Fruit fly (Drosophila melanogaster) whole organism, embryonic: ENCODE data around the gene tinc.
A peak's percentile ranks its signal among the peaks of the same experiment; 100 is the strongest.

Experiments used
- CG1024 ChIP-seq: fragments of 200-800 bp; sonication (Bioruptor generic); IDR thresholded peaks from 2 replicates; pipeline ENCODE4 v1.3.6; 2022; ENCODE audit warnings: missing biosample characterization, missing genetic modification characterization
- CG10462 ChIP-seq: fragments of 200-800 bp; sonication (Bioruptor generic); optimal IDR thresholded peaks from 2 replicates; lab custom pipeline; 2016; ENCODE audit warnings: missing biosample characterization, missing genetic modification characterization
- CG11093 ChIP-seq: fragments of 200-800 bp; sonication (Bioruptor generic); IDR thresholded peaks from 3 replicates; pipeline ENCODE4 v1.3.6; 2022; ENCODE audit warnings: missing biosample characterization, missing genetic modification characterization
- CG11695 ChIP-seq: fragments of 200-800 bp; sonication (Bioruptor generic); IDR thresholded peaks from 3 replicates; pipeline ENCODE4 v1.3.6; 2022; ENCODE audit warnings: missing biosample characterization, missing genetic modification characterization
- CG12071 ChIP-seq: fragments of 200-800 bp; sonication (Bioruptor generic); optimal IDR thresholded peaks from 3 replicates; lab custom pipeline; 2018; ENCODE audit warnings: missing biosample characterization, mild to moderate bottlenecking, missing genetic modification characterization
- CG13624 ChIP-seq: fragments of 200-800 bp; sonication (Bioruptor generic); optimal IDR thresholded peaks from 2 replicates; lab custom pipeline; 2016; ENCODE audit warnings: missing biosample characterization, missing genetic modification characterization
- CG15011 ChIP-seq: fragments of 200-800 bp; sonication (Bioruptor generic); optimal IDR thresholded peaks from 3 replicates; lab custom pipeline; 2018; ENCODE audit warnings: missing biosample characterization, mild to moderate bottlenecking, missing genetic modification characterization
- CG15269 ChIP-seq: fragments of 200-800 bp; sonication (Bioruptor generic); optimal IDR thresholded peaks from 2 replicates; lab custom pipeline; 2018; ENCODE audit warnings: missing biosample characterization, mild to moderate bottlenecking, missing genetic modification characterization, moderate library complexity
- CG15601 ChIP-seq: fragments of 200-800 bp; sonication (Bioruptor generic); optimal IDR thresholded peaks from 3 replicates; lab custom pipeline; 2019; ENCODE audit warnings: missing biosample characterization, mild to moderate bottlenecking, missing genetic modification characterization, moderate library complexity
- CG16815 ChIP-seq: fragments of 200-800 bp; sonication (Bioruptor generic); optimal IDR thresholded peaks from 3 replicates; lab custom pipeline; 2017; ENCODE audit warnings: missing biosample characterization, mild to moderate bottlenecking, missing genetic modification characterization
- CG17359 ChIP-seq: fragments of 200-800 bp; sonication (Bioruptor generic); optimal IDR thresholded peaks from 3 replicates; lab custom pipeline; 2018; ENCODE audit warnings: missing biosample characterization, mild to moderate bottlenecking, missing genetic modification characterization, moderate library complexity
- CG17361 ChIP-seq: fragments of 200-800 bp; sonication (Bioruptor generic); IDR thresholded peaks from 3 replicates; pipeline ENCODE4 v1.3.6; 2022; ENCODE audit warnings: missing biosample characterization, missing genetic modification characterization
- CG17829 ChIP-seq: fragments of 200-800 bp; optimal IDR thresholded peaks from 2 replicates; lab custom pipeline; 2019; ENCODE audit warnings: missing biosample characterization, mild to moderate bottlenecking, missing genetic modification characterization, moderate library complexity
- CG31441 ChIP-seq: fragments of 200-800 bp; sonication (Bioruptor generic); IDR thresholded peaks from 2 replicates; pipeline ENCODE4 v1.3.6; 2022; ENCODE audit warnings: missing biosample characterization, missing genetic modification characterization
- CG3163 ChIP-seq: fragments of 200-800 bp; sonication (Bioruptor generic); optimal IDR thresholded peaks from 3 replicates; lab custom pipeline; 2016; ENCODE audit warnings: missing biosample characterization, missing genetic modification characterization
- CG3281 ChIP-seq: fragments of 200-800 bp; sonication (Bioruptor generic); optimal IDR thresholded peaks from 3 replicates; lab custom pipeline; 2017; ENCODE audit warnings: missing biosample characterization, mild to moderate bottlenecking, missing genetic modification characterization
- CG4282 ChIP-seq: fragments of 200-800 bp; sonication (Bioruptor generic); optimal IDR thresholded peaks from 2 replicates; lab custom pipeline; 2016; ENCODE audit warnings: missing biosample characterization, missing genetic modification characterization
- CG4360 ChIP-seq: fragments of 200-800 bp; sonication (Bioruptor generic); IDR thresholded peaks from 2 replicates; pipeline ENCODE4 v1.3.6; 2022; ENCODE audit warnings: missing biosample characterization, missing genetic modification characterization
- CG4707 ChIP-seq: fragments of 200-800 bp; sonication (Bioruptor generic); optimal IDR thresholded peaks from 2 replicates; lab custom pipeline; 2018; ENCODE audit warnings: missing biosample characterization, mild to moderate bottlenecking, missing genetic modification characterization, moderate library complexity
- CG7372 ChIP-seq: fragments of 200-800 bp; sonication (Bioruptor generic); IDR thresholded peaks from 2 replicates; pipeline ENCODE4 v1.3.6; 2022; ENCODE audit warnings: missing biosample characterization, missing genetic modification characterization
- CG8388 ChIP-seq: fragments of 200-800 bp; sonication (Bioruptor generic); optimal IDR thresholded peaks from 2 replicates; lab custom pipeline; 2019; ENCODE audit warnings: missing biosample characterization, mild to moderate bottlenecking, missing genetic modification characterization, moderate library complexity
- CG9876 ChIP-seq: fragments of 200-800 bp; sonication (Bioruptor generic); optimal IDR thresholded peaks from 2 replicates; lab custom pipeline; 2016; ENCODE audit warnings: missing biosample characterization, missing genetic modification characterization
- D19A ChIP-seq: fragments of 200-800 bp; optimal IDR thresholded peaks from 3 replicates; lab custom pipeline; 2019; ENCODE audit warnings: missing biosample characterization, mild to moderate bottlenecking, missing genetic modification characterization, moderate library complexity
- Hsf ChIP-seq: fragments of 200-800 bp; sonication (Bioruptor generic); optimal IDR thresholded peaks from 3 replicates; lab custom pipeline; 2016; ENCODE audit warnings: missing biosample characterization, missing genetic modification characterization
- Mad ChIP-seq: fragments of 200-800 bp; sonication (Bioruptor generic); optimal IDR thresholded peaks from 2 replicates; lab custom pipeline; 2016; ENCODE audit warnings: missing biosample characterization, missing genetic modification characterization
- Rx ChIP-seq: fragments of 200-800 bp; sonication (Bioruptor generic); IDR thresholded peaks from 2 replicates; pipeline ENCODE4 v1.3.6; 2022; ENCODE audit warnings: missing biosample characterization, missing genetic modification characterization
- Sox100B ChIP-seq: fragments of 200-800 bp; sonication (Bioruptor generic); optimal IDR thresholded peaks from 3 replicates; lab custom pipeline; 2018; ENCODE audit warnings: missing biosample characterization, mild to moderate bottlenecking, missing genetic modification characterization
- Trl ChIP-seq, 3 experiments: fragments of >200 bp in 2 of 3; fragments of 200-800 bp in 1 of 3; sonication (Bioruptor generic) in 1 of 3; optimal IDR thresholded peaks; 2 replicates in 1 of 3; 3 replicates in 2 of 3; lab custom pipeline; 2016 to 2017; ENCODE audit warnings: missing biosample characterization in 1 of 3, missing genetic modification characterization in 1 of 3
- Usf ChIP-seq: fragments of 200-800 bp; sonication (Bioruptor generic); optimal IDR thresholded peaks from 2 replicates; lab custom pipeline; 2017; ENCODE audit warnings: missing genotype, missing biosample characterization, missing genetic modification characterization
- ab ChIP-seq: fragments of 200-800 bp; sonication (Bioruptor generic); optimal IDR thresholded peaks from 2 replicates; lab custom pipeline; 2016; ENCODE audit warnings: missing biosample characterization, missing genetic modification characterization
- bcd ChIP-seq: fragments of 200-800 bp; sonication (Bioruptor generic); optimal IDR thresholded peaks from 2 replicates; lab custom pipeline; 2017; ENCODE audit warnings: missing biosample characterization, mild to moderate bottlenecking, missing genetic modification characterization
- chm ChIP-seq: fragments of 200-800 bp; sonication (Bioruptor generic); IDR thresholded peaks from 2 replicates; pipeline ENCODE4 v1.3.6; 2022; ENCODE audit warnings: missing biosample characterization, missing genetic modification characterization
- corto ChIP-seq: fragments of 200-800 bp; sonication (Bioruptor generic); optimal IDR thresholded peaks from 2 replicates; lab custom pipeline; 2016; ENCODE audit warnings: missing biosample characterization, mild to moderate bottlenecking, missing genetic modification characterization, moderate library complexity
- disco-r ChIP-seq: fragments of 200-800 bp; sonication (Bioruptor generic); optimal IDR thresholded peaks from 2 replicates; lab custom pipeline; 2016; ENCODE audit warnings: missing biosample characterization, missing genetic modification characterization
- dm ChIP-seq: fragments of 200-800 bp; sonication (Bioruptor generic); optimal IDR thresholded peaks from 3 replicates; lab custom pipeline; 2016; ENCODE audit warnings: missing biosample characterization, missing genetic modification characterization
- dmrt11E ChIP-seq: fragments of 200-800 bp; sonication (Bioruptor generic); optimal IDR thresholded peaks from 3 replicates; lab custom pipeline; 2018; ENCODE audit warnings: missing biosample characterization, mild to moderate bottlenecking, missing genetic modification characterization, moderate library complexity
- gcm ChIP-seq: fragments of 200-800 bp; sonication (Bioruptor generic); optimal IDR thresholded peaks from 2 replicates; lab custom pipeline; 2019; ENCODE audit warnings: missing biosample characterization, mild to moderate bottlenecking, missing genetic modification characterization, moderate library complexity
- gsb-n ChIP-seq: fragments of 200-800 bp; sonication (Bioruptor generic); optimal IDR thresholded peaks from 3 replicates; lab custom pipeline; 2018; ENCODE audit warnings: missing biosample characterization, mild to moderate bottlenecking, missing genetic modification characterization
- jumu ChIP-seq: fragments of 200-800 bp; sonication (Bioruptor generic); optimal IDR thresholded peaks from 3 replicates; lab custom pipeline; 2016; ENCODE audit warnings: missing biosample characterization, missing genetic modification characterization
- nmo ChIP-seq: fragments of 200-800 bp; sonication (Bioruptor generic); optimal IDR thresholded peaks from 2 replicates; lab custom pipeline; 2018; ENCODE audit warnings: missing biosample characterization, mild to moderate bottlenecking, missing genetic modification characterization, moderate library complexity
- pb ChIP-seq: fragments of 200-800 bp; sonication (Bioruptor generic); optimal IDR thresholded peaks from 3 replicates; lab custom pipeline; 2016; ENCODE audit warnings: missing biosample characterization, missing genetic modification characterization
- ssp ChIP-seq: fragments of 200-800 bp; sonication (Bioruptor generic); IDR thresholded peaks from 2 replicates; pipeline ENCODE4 v1.3.6; 2022; ENCODE audit warnings: missing biosample characterization, missing genetic modification characterization
- tap ChIP-seq: fragments of 200-800 bp; optimal IDR thresholded peaks from 3 replicates; lab custom pipeline; 2019; ENCODE audit warnings: missing biosample characterization, mild to moderate bottlenecking, missing genetic modification characterization, moderate library complexity
- tin ChIP-seq: fragments of 200-800 bp; sonication (Bioruptor generic); optimal IDR thresholded peaks from 3 replicates; lab custom pipeline; 2016; ENCODE audit warnings: missing biosample characterization, missing genetic modification characterization
- tup ChIP-seq: fragments of 200-800 bp; sonication (Bioruptor generic); optimal IDR thresholded peaks from 2 replicates; lab custom pipeline; 2016; ENCODE audit warnings: missing biosample characterization, mild to moderate bottlenecking, missing genetic modification characterization, moderate library complexity
- unpg ChIP-seq: fragments of 200-800 bp; sonication (Bioruptor generic); optimal IDR thresholded peaks from 3 replicates; lab custom pipeline; 2018; ENCODE audit warnings: missing biosample characterization, mild to moderate bottlenecking, missing genetic modification characterization, moderate library complexity
- vnd ChIP-seq: fragments of 200-800 bp; sonication (Bioruptor generic); IDR thresholded peaks from 3 replicates; pipeline ENCODE4 v1.3.6; 2022; ENCODE audit warnings: missing biosample characterization, missing genetic modification characterization; ENCODE audit not compliant: partially characterized antibody
- zen2 ChIP-seq: fragments of 200-800 bp; sonication (Bioruptor generic); IDR thresholded peaks from 3 replicates; pipeline ENCODE4 v1.3.6; 2022; ENCODE audit warnings: missing biosample characterization, missing genetic modification characterization; ENCODE audit not compliant: partially characterized antibody

Gene tinc

DNA sequence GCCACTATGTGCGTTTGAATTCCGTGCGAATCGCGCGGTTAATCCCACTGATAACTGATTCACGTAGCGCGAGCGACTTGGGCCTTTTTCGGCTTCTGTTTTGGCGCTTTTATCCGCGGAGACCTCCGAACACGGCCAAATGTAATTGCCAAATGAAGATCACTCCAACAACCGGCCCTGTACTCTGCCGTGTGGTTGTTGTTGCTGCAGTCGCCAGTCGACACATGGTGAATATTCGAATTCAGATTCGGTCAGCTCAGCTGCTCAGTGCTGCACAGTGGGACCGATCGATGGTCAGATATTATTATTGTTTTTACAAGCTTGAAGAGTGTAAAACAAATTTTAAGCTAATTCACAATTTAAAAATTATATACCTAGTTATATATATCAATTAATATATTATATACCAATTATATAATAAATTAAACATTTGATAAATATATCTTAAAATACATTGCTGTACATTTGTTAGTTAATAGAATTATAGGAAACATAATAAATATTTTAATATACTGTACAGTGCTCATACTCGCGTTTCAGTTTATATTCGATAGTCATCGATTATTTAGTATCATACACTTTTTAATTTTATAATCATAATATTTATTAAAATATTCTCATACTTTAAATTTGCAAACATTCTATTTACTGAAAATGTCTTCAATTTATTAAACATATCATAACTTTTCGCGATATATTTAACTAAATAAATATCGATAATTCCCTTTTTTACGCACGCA lies 16.8 kb upstream of the tinc start, which contains the start of gene CG43102 (continued):
- TF ChIP-seq Trl (optimal IDR thresholded peaks at IDR 0.05; lab: Kevin White, UChicago), result no peak
- peak; percentile 3 for TF ChIP-seq Trl (GFP tag; optimal IDR thresholded peaks at IDR 0.05; lab: Kevin White, UChicago)
- peak; percentile 69 for TF ChIP-seq CG7372
- peak; percentile 83 for TF ChIP-seq CG31441 (GFP tag; lab: Robert Waterston, UW)
- peak; percentile 56 for TF ChIP-seq ssp (GFP tag; lab: Robert Waterston, UW)
- peak; percentile 69 for TF ChIP-seq vnd
- peak; percentile 34 for TF ChIP-seq dm (GFP tag; lab: Kevin White, UChicago)
- peak; percentile 56 for TF ChIP-seq D19A
- peak; percentile 69 for TF ChIP-seq nmo (GFP tag; lab: Kevin White, UChicago)
- peak; percentile 74 for TF ChIP-seq unpg
- TF ChIP-seq CG4282 (GFP tag; lab: Kevin White, UChicago), result peak; percentile 24
- TF ChIP-seq CG15269, result peak; percentile 78
- TF ChIP-seq tin (GFP tag; lab: Kevin White, UChicago), result peak; percentile 62
- TF ChIP-seq jumu (GFP tag; lab: Kevin White, UChicago), result peak; percentile 17
- TF ChIP-seq CG13624 (GFP tag; lab: Kevin White, UChicago), result peak; percentile 8
- TF ChIP-seq dmrt11E (tag; lab: Kevin White, UChicago), result peak; percentile 7
- TF ChIP-seq pb (GFP tag; lab: Kevin White, UChicago), result peak; percentile 46
- TF ChIP-seq bcd (GFP tag; lab: Kevin White, UChicago), result peak; percentile 46
- TF ChIP-seq Usf (GFP tag; lab: Kevin White, UChicago), result peak; percentile 14
- peak; percentile 66 for TF ChIP-seq CG3281 (GFP tag; lab: Kevin White, UChicago)
- peak; percentile 10 for TF ChIP-seq CG9876 (GFP tag; lab: Kevin White, UChicago)
- TF ChIP-seq CG17359 (tag; lab: Kevin White, UChicago), result peak; percentile 72
- peak; percentile 61; the same call in 2 of the 3 replicates for TF ChIP-seq CG11695 (GFP tag; lab: Robert Waterston, UW)
- TF ChIP-seq CG16815 (GFP tag; lab: Kevin White, UChicago), result peak; percentile 2
- TF ChIP-seq Hsf (GFP tag; lab: Kevin White, UChicago), result peak; percentile 52
- TF ChIP-seq chm (GFP tag; lab: Robert Waterston, UW), result peak; percentile 54; the same call in 1 of the 2 replicates
- TF ChIP-seq Mad (GFP tag; lab: Kevin White, UChicago), result peak; percentile 26
- TF ChIP-seq CG4707 (GFP tag; lab: Kevin White, UChicago), result peak; percentile 91
- TF ChIP-seq tup (GFP tag; lab: Kevin White, UChicago), result peak; percentile 28
- peak; percentile 68 for TF ChIP-seq CG15601
- TF ChIP-seq CG17361 (GFP tag; lab: Robert Waterston, UW), result peak; percentile 83
- TF ChIP-seq CG4360 (GFP tag; lab: Robert Waterston, UW), result peak; percentile 95
- no peak for TF ChIP-seq CG10462 (GFP tag; lab: Kevin White, UChicago)
- TF ChIP-seq disco-r (GFP tag; lab: Kevin White, UChicago), result no peak
- peak; percentile 37 for TF ChIP-seq gcm
- peak; percentile 66 for TF ChIP-seq tap
- peak; percentile 48 for TF ChIP-seq CG1024 (GFP tag; lab: Robert Waterston, UW)
- TF ChIP-seq CG8388 (GFP tag; lab: Kevin White, UChicago), result peak; percentile 51
- TF ChIP-seq CG3163, result peak; percentile 11
- TF ChIP-seq Rx, result peak; percentile 10; the same call in 1 of the 2 replicates
- peak; percentile 43 for TF ChIP-seq Sox100B
- peak; percentile 60 for TF ChIP-seq gsb-n (tag; lab: Kevin White, UChicago)
- TF ChIP-seq CG12071 (GFP tag; lab: Kevin White, UChicago), result peak; percentile 56
- TF ChIP-seq ab (GFP tag; lab: Kevin White, UChicago), result no peak
- peak; percentile 62; the same call in 2 of the 3 replicates for TF ChIP-seq CG11093
- TF ChIP-seq corto (GFP tag; lab: Kevin White, UChicago), result no peak
- peak; percentile 78 for TF ChIP-seq CG17829 (tag; lab: Kevin White, UChicago)
- peak; percentile 16 for TF ChIP-seq CG15011 (GFP tag; lab: Kevin White, UChicago)
- TF ChIP-seq zen2 (GFP tag; lab: Robert Waterston, UW), result no peak; the same call in 2 of the 3 replicates
